Worm (Caenorhabditis elegans): ENCODE measurements around the gene Y116F11B.13.
A peak's percentile ranks its signal among the peaks of the same experiment; 100 is the strongest.

Y116F11B.13 gene

ce11 chrV:19895250-19895649 lies 12.2 kb downstream of the Y116F11B.13 start, which contains the start of gene gly-4:
Gene gly-4, minus strand, starts transcription at chrV:19895350.
- TF ChIP-seq blmp-1 (tag; optimal IDR thresholded peaks at IDR 0.05) (no peak), lin-13 (tag; optimal IDR thresholded peaks at IDR 0.05) (no peak), lsy-2 (tag; optimal IDR thresholded peaks at IDR 0.05) (no peak), sem-2 (GFP tag; optimal IDR thresholded peaks at IDR 0.05) (no peak), unc-120 (tag; optimal IDR thresholded peaks at IDR 0.05; ENCODE audit: poor library complexity, severe bottlenecking) (no peak), ham-2 (GFP tag; optimal IDR thresholded peaks at IDR 0.05) (no peak), ztf-11 (tag; optimal IDR thresholded peaks at IDR 0.05) (no peak), mls-2 (tag; optimal IDR thresholded peaks at IDR 0.05) (no peak), nhr-12 (tag; optimal IDR thresholded peaks at IDR 0.05) (no peak), snpc-4 (tag; optimal IDR thresholded peaks at IDR 0.05) (no peak)

DNA sequence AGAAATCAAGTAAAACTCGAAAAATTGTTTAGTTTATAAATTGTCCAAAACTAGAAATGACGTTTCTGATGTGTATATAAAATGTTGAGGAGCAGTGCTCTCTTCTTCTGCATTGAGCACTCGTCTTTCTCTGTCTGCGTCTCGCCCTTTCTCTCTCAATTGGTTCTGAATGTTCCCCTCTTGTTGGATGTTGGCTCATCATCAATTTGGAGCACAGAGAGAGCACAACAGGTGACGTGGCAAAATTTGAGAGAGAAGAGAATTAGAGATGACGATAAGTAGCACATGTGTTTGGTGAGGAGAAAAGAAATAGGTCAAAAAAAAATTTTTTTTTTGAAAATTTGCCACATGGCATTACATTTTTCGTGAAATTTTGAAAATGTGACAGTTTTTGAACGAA lies 14.5 kb downstream of the Y116F11B.13 start:
- TF ChIP-seq nhr-28 (tag; optimal IDR thresholded peaks at IDR 0.05): no peak
- no peak for TF ChIP-seq nhr-12 (tag; optimal IDR thresholded peaks at IDR 0.05)
- peak; percentile 25 for TF ChIP-seq lsy-2 (tag; optimal IDR thresholded peaks at IDR 0.05)
- no peak for TF ChIP-seq pha-4 (tag; optimal IDR thresholded peaks at IDR 0.05)
- peak; percentile 83 for TF ChIP-seq unc-120 (tag; optimal IDR thresholded peaks at IDR 0.05; ENCODE audit: poor library complexity, severe bottlenecking)
- TF ChIP-seq blmp-1 (tag; optimal IDR thresholded peaks at IDR 0.05): no peak
- peak; percentile 100 for TF ChIP-seq hlh-1 (tag; optimal IDR thresholded peaks at IDR 0.05)
- no peak for TF ChIP-seq lin-32 (GFP tag; optimal IDR thresholded peaks at IDR 0.05)
- TF ChIP-seq elt-3 (tag; optimal IDR thresholded peaks at IDR 0.05): no peak
- TF ChIP-seq cnd-1 (tag; optimal IDR thresholded peaks at IDR 0.05): no peak
- TF ChIP-seq ceh-39 (tag; optimal IDR thresholded peaks at IDR 0.05): no peak
- TF ChIP-seq sem-2 (GFP tag; optimal IDR thresholded peaks at IDR 0.05): no peak
- TF ChIP-seq flh-1 (GFP tag; optimal IDR thresholded peaks at IDR 0.05): no peak
- TF ChIP-seq mls-2 (tag; optimal IDR thresholded peaks at IDR 0.05): no peak
- no peak for TF ChIP-seq drap-1 (GFP tag; optimal IDR thresholded peaks at IDR 0.05)
- TF ChIP-seq mep-1 (tag; optimal IDR thresholded peaks at IDR 0.05): peak; percentile 50
- no peak for TF ChIP-seq nhr-2 (tag; optimal IDR thresholded peaks at IDR 0.05)
- peak; percentile 43 for TF ChIP-seq mab-5 (tag; optimal IDR thresholded peaks at IDR 0.05)
- TF ChIP-seq unc-39 (tag; optimal IDR thresholded peaks at IDR 0.05): no peak
- TF ChIP-seq elt-1 (tag; optimal IDR thresholded peaks at IDR 0.05; ENCODE audit: borderline replicate concordance, insufficient read depth): no peak
- TF ChIP-seq snpc-4 (tag; optimal IDR thresholded peaks at IDR 0.05): no peak
- TF ChIP-seq ztf-11 (tag; optimal IDR thresholded peaks at IDR 0.05): no peak
- TF ChIP-seq ces-1 (GFP tag; optimal IDR thresholded peaks at IDR 0.05): peak; percentile 64
- peak; percentile 77 for TF ChIP-seq unc-62 (GFP tag; optimal IDR thresholded peaks at IDR 0.05)
- no peak for TF ChIP-seq nhr-237 (tag; optimal IDR thresholded peaks at IDR 0.05)
- TF ChIP-seq ham-2 (GFP tag; optimal IDR thresholded peaks at IDR 0.05): no peak
- no peak for TF ChIP-seq zip-8 (tag; optimal IDR thresholded peaks at IDR 0.05)
- no peak for TF ChIP-seq sptf-1 (tag; optimal IDR thresholded peaks at IDR 0.05)

DNA sequence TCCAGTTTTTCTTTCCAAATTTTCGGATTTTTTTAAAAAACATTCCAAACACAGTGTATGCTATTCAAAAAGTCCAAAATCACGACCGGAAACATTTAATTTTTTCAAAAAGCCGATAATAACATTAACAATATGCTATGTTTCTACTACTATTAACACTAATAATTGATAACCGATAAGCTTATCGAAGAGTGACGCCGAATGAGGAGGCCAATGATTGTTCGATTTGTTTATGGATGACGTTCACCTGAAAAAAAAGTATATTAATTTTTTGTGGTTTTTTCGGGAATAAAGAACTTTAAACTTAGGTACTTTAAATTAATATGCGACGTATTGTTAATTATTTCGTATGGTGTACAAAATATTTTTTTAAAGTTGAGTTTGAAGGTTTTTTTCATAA lies 15.0 kb downstream of the Y116F11B.13 start:
- TF ChIP-seq nhr-28 (tag; optimal IDR thresholded peaks at IDR 0.05): no peak
- TF ChIP-seq ces-1 (GFP tag; optimal IDR thresholded peaks at IDR 0.05): no peak
- TF ChIP-seq bed-3 (GFP tag; optimal IDR thresholded peaks at IDR 0.05): no peak
- no peak for TF ChIP-seq elt-1 (tag; optimal IDR thresholded peaks at IDR 0.05; ENCODE audit: borderline replicate concordance, insufficient read depth)
- TF ChIP-seq sptf-1 (tag; optimal IDR thresholded peaks at IDR 0.05): no peak
- TF ChIP-seq hlh-1 (tag; optimal IDR thresholded peaks at IDR 0.05): no peak
- TF ChIP-seq lsy-2 (tag; optimal IDR thresholded peaks at IDR 0.05): no peak

ce11 chrV:19899167-19899566 lies 16.2 kb downstream of the Y116F11B.13 start, which contains the start of gene Y116F11B.14:
Gene Y116F11B.14, plus strand, starts transcription at chrV:19899467.
- no peak for TF ChIP-seq pha-4 (tag; optimal IDR thresholded peaks at IDR 0.05)
- TF ChIP-seq nhr-12 (tag; optimal IDR thresholded peaks at IDR 0.05): no peak
- TF ChIP-seq flh-1 (GFP tag; optimal IDR thresholded peaks at IDR 0.05): no peak
- TF ChIP-seq zip-8 (tag; optimal IDR thresholded peaks at IDR 0.05): no peak

DNA sequence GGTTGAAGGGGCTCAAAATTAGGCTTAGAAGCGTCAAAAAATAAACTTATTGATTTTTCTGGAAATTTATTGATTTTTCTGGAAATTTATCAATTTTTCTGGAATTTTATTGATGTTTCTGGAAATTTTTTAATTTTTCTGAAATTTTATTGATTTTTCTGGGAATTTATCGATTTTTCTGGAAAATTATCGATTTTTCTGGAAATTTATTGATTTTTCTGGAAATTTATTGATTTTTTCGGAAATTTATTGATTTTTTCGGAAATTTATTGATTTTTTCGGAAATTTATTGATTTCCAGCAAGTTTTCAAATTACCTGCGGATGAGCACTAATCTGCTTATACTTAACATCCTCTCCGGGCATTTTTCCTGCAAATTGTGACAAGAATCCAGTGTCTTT lies 18.8 kb downstream of the Y116F11B.13 start:
- no peak for TF ChIP-seq blmp-1 (tag; optimal IDR thresholded peaks at IDR 0.05)
- no peak for TF ChIP-seq ham-2 (GFP tag; optimal IDR thresholded peaks at IDR 0.05)
- TF ChIP-seq unc-39 (tag; optimal IDR thresholded peaks at IDR 0.05): no peak
- TF ChIP-seq lin-13 (tag; optimal IDR thresholded peaks at IDR 0.05): no peak
- TF ChIP-seq M03D4.4 (tag; optimal IDR thresholded peaks at IDR 0.05): no peak
- TF ChIP-seq nhr-237 (tag; optimal IDR thresholded peaks at IDR 0.05): no peak
- no peak for TF ChIP-seq hlh-1 (tag; optimal IDR thresholded peaks at IDR 0.05)
- TF ChIP-seq unc-62 (GFP tag; optimal IDR thresholded peaks at IDR 0.05): no peak
- TF ChIP-seq zip-8 (tag; optimal IDR thresholded peaks at IDR 0.05): no peak
- TF ChIP-seq drap-1 (GFP tag; optimal IDR thresholded peaks at IDR 0.05): no peak
- no peak for TF ChIP-seq ces-1 (GFP tag; optimal IDR thresholded peaks at IDR 0.05)
- no peak for TF ChIP-seq snpc-4 (tag; optimal IDR thresholded peaks at IDR 0.05)
- TF ChIP-seq ceh-43 (GFP tag; optimal IDR thresholded peaks at IDR 0.05): no peak
- TF ChIP-seq elt-1 (tag; optimal IDR thresholded peaks at IDR 0.05; ENCODE audit: borderline replicate concordance, insufficient read depth): no peak
- no peak for TF ChIP-seq unc-120 (tag; optimal IDR thresholded peaks at IDR 0.05; ENCODE audit: poor library complexity, severe bottlenecking)
- TF ChIP-seq mls-2 (tag; optimal IDR thresholded peaks at IDR 0.05): no peak
- no peak for TF ChIP-seq nhr-76 (tag; optimal IDR thresholded peaks at IDR 0.05)
- TF ChIP-seq nhr-28 (tag; optimal IDR thresholded peaks at IDR 0.05): no peak
- no peak for TF ChIP-seq flh-1 (GFP tag; optimal IDR thresholded peaks at IDR 0.05)

All from whole organism, mixed stage, embryonic.